Fruit fly (Drosophila melanogaster) Kc167 (cell line): ENCODE data around the gene Kal1.

ENCODE experiments used
- Myc ChIP-seq: fragments of >200 bp; optimal IDR thresholded peaks from 2 replicates; lab custom pipeline; 2017; ENCODE audit warnings: missing external identifiers
- Sin3A ChIP-seq: fragments of >200 bp; optimal IDR thresholded peaks from 2 replicates; lab custom pipeline; 2018; ENCODE audit warnings: missing external identifiers
- h ChIP-seq: fragments of >200 bp; optimal IDR thresholded peaks from 3 replicates; lab custom pipeline; 2018; ENCODE audit warnings: missing external identifiers
- insv ChIP-seq: fragments of >200 bp; optimal IDR thresholded peaks from 3 replicates; lab custom pipeline; 2018; ENCODE audit warnings: missing external identifiers
- psq ChIP-seq: fragments of >200 bp; optimal IDR thresholded peaks from 2 replicates; lab custom pipeline; 2017; ENCODE audit warnings: missing external identifiers
- ttk ChIP-seq: sonication (Bioruptor generic); optimal IDR thresholded peaks from 2 replicates; lab custom pipeline; 2017; ENCODE audit warnings: missing external identifiers

DNA sequence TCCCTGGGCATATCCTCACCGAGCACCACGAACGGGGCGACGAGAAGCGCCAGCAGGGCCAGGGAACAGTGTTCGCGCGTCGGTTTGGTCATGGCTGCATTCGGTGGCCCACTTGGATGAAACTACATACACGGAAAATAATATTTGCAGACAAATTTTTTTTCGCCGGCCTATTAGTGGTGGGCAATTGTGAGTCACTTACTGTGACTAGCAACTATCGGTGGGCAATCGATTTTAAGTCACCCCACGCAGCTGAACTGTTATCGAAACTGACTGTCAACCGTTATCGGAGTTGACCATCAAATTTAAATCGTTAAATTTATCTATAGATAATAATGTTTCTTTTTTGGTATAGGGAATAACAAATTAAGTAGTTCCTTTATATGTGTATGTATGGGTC lies 28.2 kb downstream of the Kal1 start, which contains the start of gene CG5510:
- TF ChIP-seq psq (lab: Kevin White, UChicago) (no peak), Sin3A (lab: Kevin White, UChicago) (no peak), insv (no peak), ttk (no peak), Myc (lab: Kevin White, UChicago) (no peak), h (lab: Kevin White, UChicago) (no peak)
